Worm (Caenorhabditis elegans): Measurements from ENCODE around the gene htz-1.

ce11 chrIV:4397586-4397985, 48.4 kb upstream of the htz-1 start:
- no peak for TF ChIP-seq flt-1 (GFP tag; IDR thresholded peaks at IDR 0.05)
- TF ChIP-seq ztf-29 (GFP tag; IDR thresholded peaks at IDR 0.05), result no peak
- no peak for TF ChIP-seq med-1 (GFP tag; optimal IDR thresholded peaks at IDR 0.05; ENCODE audit: insufficient read depth)
